Worm (Caenorhabditis elegans) whole organism, L1 larva: ENCODE measurements around the gene tsp-10.
A peak's percentile ranks its signal among the peaks of the same experiment; 100 is the strongest.

Experiments
- C04F5.9 ChIP-seq: sonication (generic microtip); optimal IDR thresholded peaks from 2 replicates; lab custom pipeline; 2016; ENCODE audit warnings: missing genetic modification characterization, missing compliant biosample characterization
- Y116A8C.19 ChIP-seq: sonication (generic microtip); optimal IDR thresholded peaks from 2 replicates; lab custom pipeline; 2016; ENCODE audit warnings: missing compliant biosample characterization, missing genetic modification characterization, borderline replicate concordance
- aly-2 ChIP-seq: fragments of 150-350 bp; optimal IDR thresholded peaks from 2 replicates; lab custom pipeline; 2014; ENCODE audit warnings: missing biosample characterization, missing genetic modification characterization
- ama-1 ChIP-seq: fragments of 150-350 bp; optimal IDR thresholded peaks from 2 replicates; lab custom pipeline; 2014
- blmp-1 ChIP-seq: fragments of 150-350 bp; optimal IDR thresholded peaks from 2 replicates; lab custom pipeline; 2014; ENCODE audit warnings: missing biosample characterization, missing genetic modification characterization
- ceh-63 ChIP-seq: fragments of 200-800 bp; sonication (Bioruptor generic); optimal IDR thresholded peaks from 2 replicates; lab custom pipeline; 2018; ENCODE audit warnings: mild to moderate bottlenecking, missing genetic modification characterization, missing compliant biosample characterization
- ceh-8 ChIP-seq: fragments of 200-800 bp; sonication (Bioruptor generic); optimal IDR thresholded peaks from 2 replicates; lab custom pipeline; 2018; ENCODE audit warnings: mild to moderate bottlenecking, missing genetic modification characterization, moderate library complexity, missing compliant biosample characterization
- ceh-82 ChIP-seq, 3 experiments: fragments of 150-350 bp in 1 of 3; sonication (generic microtip) in 2 of 3; optimal IDR thresholded peaks; 2 replicates each; lab custom pipeline; 2014 to 2017; ENCODE audit warnings: missing biosample characterization in 3 of 3, missing genetic modification characterization in 3 of 3
- ceh-90 ChIP-seq: sonication (generic microtip); optimal IDR thresholded peaks from 2 replicates; lab custom pipeline; 2016; ENCODE audit warnings: missing genetic modification characterization, missing compliant biosample characterization
- dpl-1 ChIP-seq, 3 experiments: fragments of 150-350 bp in 2 of 3; sonication (generic microtip) in 1 of 3; optimal IDR thresholded peaks; 2 replicates each; lab custom pipeline; 2014 to 2017; ENCODE audit warnings: missing biosample characterization in 3 of 3, missing genetic modification characterization in 3 of 3, missing genetic modification reagents in 3 of 3
- efl-1 ChIP-seq, 4 experiments: fragments of 150-350 bp; optimal IDR thresholded peaks in 3 of 4; peaks in 1 of 4; 1 replicate in 1 of 4; 2 replicates in 3 of 4; lab custom pipeline; 2014; ENCODE audit warnings: missing biosample characterization in 2 of 4, missing genetic modification characterization in 2 of 4, missing genetic modification reagents in 2 of 4
- egl-27 ChIP-seq, 2 experiments: fragments of 150-350 bp in 1 of 2; sonication (generic microtip); optimal IDR thresholded peaks; 3 replicates each; lab custom pipeline; 2017 to 2018; ENCODE audit warnings: missing biosample characterization in 2 of 2, missing genetic modification characterization in 2 of 2, missing genetic modification reagents in 2 of 2
- elt-3 ChIP-seq, 6 experiments: fragments of 150-350 bp in 1 of 6; sonication (generic microtip); optimal IDR thresholded peaks; 2 replicates each; lab custom pipeline; 2017 to 2018; ENCODE audit warnings: missing biosample characterization in 6 of 6, missing genetic modification characterization in 6 of 6, inconsistent platforms in 1 of 6
- fkh-10 ChIP-seq: sonication (generic microtip); optimal IDR thresholded peaks from 2 replicates; lab custom pipeline; 2017; ENCODE audit warnings: missing biosample characterization, missing genetic modification reagents, missing genetic modification characterization
- fkh-4 ChIP-seq: sonication (generic microtip); optimal IDR thresholded peaks from 2 replicates; lab custom pipeline; 2016; ENCODE audit warnings: missing compliant biosample characterization, missing genetic modification characterization, borderline replicate concordance
- hlh-17 ChIP-seq: fragments of 200-800 bp; sonication (Bioruptor generic); optimal IDR thresholded peaks from 2 replicates; lab custom pipeline; 2018; ENCODE audit warnings: missing genetic modification characterization, mild to moderate bottlenecking, missing compliant biosample characterization, moderate library complexity, borderline replicate concordance
- isw-1 ChIP-seq: fragments of 200-800 bp; sonication (Bioruptor generic); IDR thresholded peaks from 2 replicates; pipeline ENCODE4 v1.3.6; 2022; ENCODE audit warnings: missing genetic modification characterization, missing compliant biosample characterization
- lin-14 ChIP-seq: fragments of 200-800 bp; sonication (Bioruptor generic); optimal IDR thresholded peaks from 2 replicates; lab custom pipeline; 2018; ENCODE audit warnings: mild to moderate bottlenecking, missing genetic modification characterization, moderate library complexity, missing compliant biosample characterization
- lin-35 ChIP-seq, 2 experiments: fragments of 150-350 bp; optimal IDR thresholded peaks; 2 replicates each; lab custom pipeline; 2014; ENCODE audit warnings: missing biosample characterization in 2 of 2, missing genetic modification characterization in 2 of 2, missing genetic modification reagents in 2 of 2
- lir-3 ChIP-seq: sonication (generic microtip); optimal IDR thresholded peaks from 2 replicates; lab custom pipeline; 2016; ENCODE audit warnings: mild to moderate bottlenecking, missing genetic modification characterization, moderate library complexity, missing compliant biosample characterization; ENCODE audit not compliant: poor library complexity
- mef-2 ChIP-seq: fragments of 150-350 bp; optimal IDR thresholded peaks from 2 replicates; lab custom pipeline; 2014; ENCODE audit warnings: missing biosample characterization, missing genetic modification characterization
- mep-1 ChIP-seq: fragments of 150-350 bp; optimal IDR thresholded peaks from 2 replicates; lab custom pipeline; 2014; ENCODE audit warnings: missing biosample characterization, missing genetic modification characterization
- nhr-12 ChIP-seq: sonication (generic microtip); optimal IDR thresholded peaks from 2 replicates; lab custom pipeline; 2017; ENCODE audit warnings: missing biosample characterization, missing genetic modification characterization
- nhr-28 ChIP-seq: fragments of 150-350 bp; optimal IDR thresholded peaks from 2 replicates; lab custom pipeline; 2014; ENCODE audit warnings: missing biosample characterization, missing genetic modification characterization
- nhr-71 ChIP-seq: sonication (generic microtip); optimal IDR thresholded peaks from 2 replicates; lab custom pipeline; 2016; ENCODE audit warnings: mild to moderate bottlenecking, missing genetic modification characterization, moderate library complexity, missing compliant biosample characterization
- nhr-77 ChIP-seq: fragments of 150-350 bp; optimal IDR thresholded peaks from 2 replicates; lab custom pipeline; 2014; ENCODE audit warnings: missing biosample characterization, missing genetic modification characterization
- nhr-85 ChIP-seq: sonication (generic microtip); peaks from one replicate; lab custom pipeline; 2016; ENCODE audit warnings: missing genetic modification characterization, inconsistent platforms, missing compliant biosample characterization
- nhr-90 ChIP-seq: sonication (generic microtip); optimal IDR thresholded peaks from 2 replicates; lab custom pipeline; 2016; ENCODE audit warnings: mild to moderate bottlenecking, missing genetic modification characterization, missing compliant biosample characterization; ENCODE audit not compliant: poor library complexity
- rnt-1 ChIP-seq: sonication (generic microtip); optimal IDR thresholded peaks from 2 replicates; lab custom pipeline; 2016; ENCODE audit warnings: mild to moderate bottlenecking, missing genetic modification characterization, moderate library complexity, missing compliant biosample characterization
- skn-1 ChIP-seq: fragments of 150-350 bp; optimal IDR thresholded peaks from 2 replicates; lab custom pipeline; 2014; ENCODE audit warnings: missing biosample characterization, missing genetic modification characterization
- snpc-4 ChIP-seq: fragments of 150-350 bp; optimal IDR thresholded peaks from 2 replicates; lab custom pipeline; 2014; ENCODE audit warnings: missing biosample characterization, missing genetic modification characterization
- snu-23 ChIP-seq: sonication (generic microtip); optimal IDR thresholded peaks from 2 replicates; lab custom pipeline; 2016; ENCODE audit warnings: missing genetic modification characterization, missing compliant biosample characterization
- sox-4 ChIP-seq: sonication (generic microtip); optimal IDR thresholded peaks from 2 replicates; lab custom pipeline; 2016; ENCODE audit warnings: missing genetic modification characterization, missing compliant biosample characterization
- swsn-7 ChIP-seq: sonication (generic microtip); optimal IDR thresholded peaks from 2 replicates; lab custom pipeline; 2016; ENCODE audit warnings: missing genetic modification characterization, missing compliant biosample characterization
- tbx-2 ChIP-seq: sonication (generic microtip); optimal IDR thresholded peaks from 2 replicates; lab custom pipeline; 2016; ENCODE audit warnings: missing genetic modification characterization, missing compliant biosample characterization
- unc-98 ChIP-seq: fragments of 200-800 bp; sonication (Bioruptor generic); IDR thresholded peaks from 2 replicates; pipeline ENCODE4 v1.3.6; 2022; ENCODE audit warnings: missing genetic modification characterization, missing compliant biosample characterization
- vab-15 ChIP-seq: sonication (generic microtip); optimal IDR thresholded peaks from 2 replicates; lab custom pipeline; 2017; ENCODE audit warnings: missing genotype, mild to moderate bottlenecking, missing genetic modification characterization, missing compliant biosample characterization
- ztf-4 ChIP-seq: fragments of 150-350 bp; optimal IDR thresholded peaks from 2 replicates; lab custom pipeline; 2014; ENCODE audit warnings: missing biosample characterization, missing genetic modification characterization

Gene tsp-10

ce11 chrII:6709680-6710079 lies 8.7 kb upstream of the tsp-10 start:
- no peak for TF ChIP-seq ceh-82 (tag; optimal IDR thresholded peaks at IDR 0.05; lab: Kevin White, UChicago)
- no peak for TF ChIP-seq aly-2 (tag; lab: Kevin White, UChicago)
- TF ChIP-seq lin-14 (GFP tag; lab: Kevin White, UChicago) = peak; percentile 49
- TF ChIP-seq lir-3 = no peak
- peak; percentile 29 for TF ChIP-seq blmp-1 (tag; lab: Kevin White, UChicago)
- TF ChIP-seq rnt-1 = no peak
- no peak for TF ChIP-seq isw-1
- no peak for TF ChIP-seq nhr-77 (tag; lab: Kevin White, UChicago)
- no peak for TF ChIP-seq Y116A8C.19 (tag; lab: Kevin White, UChicago)
- no peak for TF ChIP-seq tbx-2 (tag; lab: Kevin White, UChicago)
- no peak for TF ChIP-seq mef-2
- TF ChIP-seq fkh-10 (GFP tag; lab: Kevin White, UChicago) = peak; percentile 67
- no peak for TF ChIP-seq vab-15 (tag; lab: Kevin White, UChicago)
- TF ChIP-seq nhr-90 (tag; lab: Kevin White, UChicago) = no peak
- TF ChIP-seq efl-1 (optimal IDR thresholded peaks at IDR 0.05; lab: Kevin White, UChicago) = no peak
- TF ChIP-seq efl-1 (GFP tag; optimal IDR thresholded peaks at IDR 0.05 in 1 of 2; lab: Kevin White, UChicago) = no peak
- no peak for TF ChIP-seq ztf-4
- no peak for TF ChIP-seq ceh-63 (GFP tag; lab: Kevin White, UChicago)
- TF ChIP-seq nhr-12 (tag; lab: Kevin White, UChicago) = no peak
- no peak for TF ChIP-seq hlh-17 (GFP tag; lab: Kevin White, UChicago)
- TF ChIP-seq snpc-4 (tag; lab: Kevin White, UChicago) = no peak

DNA sequence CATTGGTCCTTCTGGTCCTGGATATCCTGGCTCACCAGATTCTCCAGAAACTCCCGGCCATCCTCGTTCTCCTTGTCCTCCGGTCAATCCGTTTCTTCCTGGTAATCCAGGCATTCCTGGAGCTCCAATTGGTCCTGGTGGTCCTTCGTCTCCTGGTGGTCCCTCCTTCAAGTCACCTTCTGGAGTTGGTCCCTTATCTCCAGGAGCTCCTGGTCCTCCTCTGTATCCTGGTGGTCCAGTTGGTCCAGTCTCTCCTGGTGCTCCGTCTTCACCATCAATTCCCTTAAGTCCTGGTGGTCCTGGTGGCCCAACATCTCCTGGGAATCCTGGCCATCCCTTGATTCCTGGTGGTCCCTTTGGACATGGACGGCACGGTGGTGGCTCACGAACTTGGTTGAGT lies 7.8 kb upstream of the tsp-10 start:
- TF ChIP-seq nhr-71 (no peak), efl-1 (optimal IDR thresholded peaks at IDR 0.05; lab: Kevin White, UChicago) (no peak), efl-1 (GFP tag; optimal IDR thresholded peaks at IDR 0.05 in 1 of 2; lab: Kevin White, UChicago) (peak in 1 of 2 experiments; percentile 14), snu-23 (no peak)
- TF ChIP-seq, all 84 proteins: peak for 1

- TF ChIP-seq nhr-85 (peak; percentile 64), ceh-8 (GFP tag; lab: Kevin White, UChicago) (no peak), mep-1 (tag; lab: Kevin White, UChicago) (no peak), blmp-1 (tag; lab: Kevin White, UChicago) (peak; percentile 99), elt-3 (tag; optimal IDR thresholded peaks at IDR 0.05; lab: Kevin White, UChicago) (peak in 2 of 6 experiments; percentile 87 to 98), lin-14 (GFP tag; lab: Kevin White, UChicago) (peak; percentile 42)
Observed at ce11 chrII:6712177-6712981, 6.0 kb upstream of the tsp-10 start, which contains the start of the genes dpy-10 and T14B4.19. dpy-10 (minus strand) TSS chrII:6712227. T14B4.19 (minus strand) TSS chrII:6712931.

ce11 chrII:6713003-6713402 lies 5.4 kb upstream of the tsp-10 start:
- TF ChIP-seq nhr-71 = no peak
- no peak for TF ChIP-seq ceh-90 (tag; lab: Kevin White, UChicago)
- no peak for TF ChIP-seq C04F5.9
- no peak for TF ChIP-seq ama-1
- no peak for TF ChIP-seq mep-1 (tag; lab: Kevin White, UChicago)
- no peak for TF ChIP-seq egl-27 (tag; optimal IDR thresholded peaks at IDR 0.05; lab: Kevin White, UChicago)
- TF ChIP-seq lin-35 (GFP tag; optimal IDR thresholded peaks at IDR 0.05; lab: Kevin White, UChicago) = no peak
- TF ChIP-seq lir-3 = no peak
- no peak for TF ChIP-seq sox-4
- no peak for TF ChIP-seq skn-1 (tag; lab: Kevin White, UChicago)
- TF ChIP-seq swsn-7 = no peak
- TF ChIP-seq nhr-77 (tag; lab: Kevin White, UChicago) = no peak
- no peak for TF ChIP-seq vab-15 (tag; lab: Kevin White, UChicago)
- TF ChIP-seq fkh-4 (tag; lab: Kevin White, UChicago) = no peak
- TF ChIP-seq unc-98 (GFP tag; lab: Robert Waterston, UW) = no peak
- no peak for TF ChIP-seq dpl-1 (GFP tag; optimal IDR thresholded peaks at IDR 0.05; lab: Kevin White, UChicago)
- no peak for TF ChIP-seq nhr-28
